Worm (Caenorhabditis elegans): Measurements from ENCODE around the gene fbxb-14.
A peak's percentile ranks its signal among the peaks of the same experiment; 100 is the strongest.
"Not testable (repeated sequence)": the region's sequence is repeated elsewhere in the genome, so short reads cannot be mapped to it uniquely, and the experiment has no call there.

Gene fbxb-14

DNA sequence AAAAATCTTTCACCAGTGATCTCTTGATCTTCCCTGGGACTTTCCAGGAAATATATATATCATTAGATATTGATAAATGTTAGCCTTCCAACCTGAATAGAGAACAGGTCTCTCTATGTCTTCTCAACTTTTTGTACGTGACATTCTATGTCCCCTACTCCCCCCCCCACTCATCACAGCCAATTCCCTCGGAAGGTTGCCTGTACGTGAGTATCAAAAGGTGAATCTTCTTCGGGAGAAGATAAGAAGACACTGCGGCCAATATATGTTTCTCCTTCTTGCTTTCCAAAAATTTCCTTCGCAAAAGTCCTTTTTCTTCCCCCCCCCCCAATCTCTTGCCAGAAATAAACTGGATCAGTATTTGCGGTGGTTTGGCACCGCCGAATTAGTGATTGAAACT, 40.1 kb downstream of the fbxb-14 start:
- no peak for TF ChIP-seq unc-30 (tag; optimal IDR thresholded peaks at IDR 0.05)
- TF ChIP-seq elt-3 (tag; optimal IDR thresholded peaks at IDR 0.05) = peak in 1 of 6 experiments; percentile 76
- peak; percentile 87 for TF ChIP-seq blmp-1 (tag; optimal IDR thresholded peaks at IDR 0.05)

DNA sequence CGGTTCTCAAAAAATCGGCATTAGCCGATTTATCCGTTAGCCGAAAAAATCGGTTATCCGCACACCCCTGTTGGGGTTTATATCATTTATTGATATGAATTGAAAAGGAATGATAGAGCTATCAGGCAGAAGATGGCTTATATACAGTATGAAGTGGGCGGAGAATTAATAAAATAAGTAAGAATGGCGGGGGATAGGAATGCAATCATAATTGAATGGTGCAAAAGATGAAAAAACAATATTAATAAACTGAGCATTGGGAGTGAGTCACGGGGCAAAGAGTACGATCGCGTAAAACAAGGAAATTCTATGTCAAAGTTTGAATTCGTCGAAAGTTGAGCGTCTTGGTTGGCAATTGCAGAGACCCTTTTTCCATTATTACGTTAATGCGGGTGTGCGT, 45.8 kb downstream of the fbxb-14 start, which contains the start of gene T27A1.2:
Gene T27A1.2 (minus strand): TSS at position 101 of the 400 bp plus-strand sequence.
- no peak for TF ChIP-seq pag-3 (tag; optimal IDR thresholded peaks at IDR 0.05; ENCODE audit: borderline replicate concordance, insufficient read depth)
- no peak for TF ChIP-seq unc-30 (tag; optimal IDR thresholded peaks at IDR 0.05)
- TF ChIP-seq lin-35 (GFP tag; optimal IDR thresholded peaks at IDR 0.05) = no peak
- no peak for TF ChIP-seq swsn-7 (tag; optimal IDR thresholded peaks at IDR 0.05)
- TF ChIP-seq unc-62 (GFP tag; optimal IDR thresholded peaks at IDR 0.05) = no peak
- no peak for TF ChIP-seq hlh-17 (GFP tag; optimal IDR thresholded peaks at IDR 0.05; ENCODE audit: borderline replicate concordance)

DNA sequence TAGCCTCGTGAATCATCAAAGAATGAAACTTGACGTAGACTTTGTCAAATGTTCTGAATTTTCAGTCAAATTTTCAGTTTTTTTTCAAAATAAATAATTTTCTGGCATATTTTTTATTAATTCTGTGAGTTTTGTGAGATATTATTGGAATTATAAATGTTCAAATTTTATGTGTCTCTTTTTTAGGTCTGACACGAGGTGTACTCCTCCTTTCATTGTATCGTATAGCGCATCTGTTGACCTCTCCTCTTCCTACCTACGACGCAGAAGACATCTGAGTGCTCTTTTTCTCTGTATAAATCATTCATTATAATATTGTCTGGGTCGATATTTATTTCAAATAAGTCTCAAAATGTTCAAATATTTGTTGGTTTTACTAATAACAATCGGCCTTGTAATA, 47.3 kb downstream of the fbxb-14 start, which contains the start of gene T27A1.3:
Gene T27A1.3 (plus strand): TSS at position 301 of the 400 bp plus-strand sequence.
- not testable (repeated sequence) for TF ChIP-seq fos-1, C16A3.4, snpc-4 (tag; optimal IDR thresholded peaks at IDR 0.05)
